Worm (Caenorhabditis elegans): ENCODE results near the gene hpo-25.

DNA sequence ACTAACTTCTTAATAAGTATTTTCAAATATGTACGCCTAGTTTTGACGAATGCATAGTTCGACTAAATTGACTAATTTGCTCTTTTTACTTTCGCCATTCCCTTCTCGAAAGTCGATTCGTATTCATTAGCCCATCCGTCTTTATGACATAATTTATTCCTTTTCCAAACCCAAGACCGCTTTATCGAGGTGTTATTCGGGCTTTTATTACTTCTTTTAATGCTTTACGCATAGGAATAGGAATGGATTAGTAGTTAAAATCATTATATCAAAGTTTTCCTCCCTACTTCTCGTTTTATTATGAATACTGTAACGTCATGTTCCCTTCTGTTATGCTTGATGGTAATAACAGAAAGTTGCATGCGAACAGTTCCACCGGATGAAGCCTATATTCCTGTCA, 5.9 kb downstream of the hpo-25 start, which contains the start of gene F16G10.2:
- no peak for TF ChIP-seq skn-1 (tag; optimal IDR thresholded peaks at IDR 0.05)
- TF ChIP-seq ZK546.5 (tag; optimal IDR thresholded peaks at IDR 0.05): no peak
